Fruit fly (Drosophila melanogaster) whole organism, embryonic: Measurements from ENCODE around the gene CG10628.
A peak's percentile ranks its signal among the peaks of the same experiment; 100 is the strongest.

ENCODE experiments used
- C15 ChIP-seq: fragments of 200-800 bp; sonication (Bioruptor generic); IDR thresholded peaks from 3 replicates; pipeline ENCODE4 v1.3.6; 2022; ENCODE audit warnings: missing biosample characterization, missing genetic modification characterization
- CG11695 ChIP-seq: fragments of 200-800 bp; sonication (Bioruptor generic); IDR thresholded peaks from 3 replicates; pipeline ENCODE4 v1.3.6; 2022; ENCODE audit warnings: missing biosample characterization, missing genetic modification characterization
- CG13424 ChIP-seq: fragments of 200-800 bp; sonication (Bioruptor generic); optimal IDR thresholded peaks from 2 replicates; lab custom pipeline; 2019; ENCODE audit warnings: missing biosample characterization, mild to moderate bottlenecking, missing genetic modification characterization, moderate library complexity
- CG13624 ChIP-seq: fragments of 200-800 bp; sonication (Bioruptor generic); optimal IDR thresholded peaks from 2 replicates; lab custom pipeline; 2016; ENCODE audit warnings: missing biosample characterization, missing genetic modification characterization
- CG14860 ChIP-seq: fragments of 200-800 bp; sonication (Bioruptor generic); IDR thresholded peaks from 3 replicates; pipeline ENCODE4 v1.3.6; 2022; ENCODE audit warnings: missing biosample characterization, missing genetic modification characterization; ENCODE audit not compliant: partially characterized antibody
- CG14965 ChIP-seq: fragments of 200-800 bp; sonication (Bioruptor generic); optimal IDR thresholded peaks from 2 replicates; lab custom pipeline; 2016; ENCODE audit warnings: missing biosample characterization, missing genetic modification characterization, borderline replicate concordance
- CG17186 ChIP-seq: fragments of 200-800 bp; sonication (Bioruptor generic); optimal IDR thresholded peaks from 3 replicates; lab custom pipeline; 2017; ENCODE audit warnings: missing biosample characterization, missing genetic modification reagents, missing genetic modification characterization
- CG1792 ChIP-seq: fragments of 200-800 bp; sonication (Bioruptor generic); optimal IDR thresholded peaks from 2 replicates; lab custom pipeline; 2016; ENCODE audit warnings: missing biosample characterization, missing genetic modification characterization
- CG18262 ChIP-seq: fragments of 200-800 bp; optimal IDR thresholded peaks from 3 replicates; lab custom pipeline; 2019; ENCODE audit warnings: missing biosample characterization, mild to moderate bottlenecking, missing genetic modification characterization, moderate library complexity
- CG30020 ChIP-seq: fragments of 200-800 bp; optimal IDR thresholded peaks from 2 replicates; lab custom pipeline; 2019; ENCODE audit warnings: missing biosample characterization, mild to moderate bottlenecking, missing genetic modification characterization, moderate library complexity
- CG34376 ChIP-seq: fragments of 200-800 bp; sonication (Bioruptor generic); optimal IDR thresholded peaks from 2 replicates; lab custom pipeline; 2018; ENCODE audit warnings: missing biosample characterization, mild to moderate bottlenecking, missing genetic modification characterization
- CG4282 ChIP-seq: fragments of 200-800 bp; sonication (Bioruptor generic); optimal IDR thresholded peaks from 2 replicates; lab custom pipeline; 2016; ENCODE audit warnings: missing biosample characterization, missing genetic modification characterization
- CG4617 ChIP-seq: fragments of 200-800 bp; sonication (Bioruptor generic); optimal IDR thresholded peaks from 3 replicates; lab custom pipeline; 2016; ENCODE audit warnings: missing biosample characterization, missing genetic modification characterization, borderline replicate concordance
- CG4707 ChIP-seq: fragments of 200-800 bp; sonication (Bioruptor generic); optimal IDR thresholded peaks from 2 replicates; lab custom pipeline; 2018; ENCODE audit warnings: missing biosample characterization, mild to moderate bottlenecking, missing genetic modification characterization, moderate library complexity
- CG4730 ChIP-seq: fragments of 200-800 bp; sonication (Bioruptor generic); IDR thresholded peaks from 2 replicates; pipeline ENCODE4 v1.3.6; 2022; ENCODE audit warnings: missing biosample characterization, missing genetic modification characterization
- CG5953 ChIP-seq: fragments of 200-800 bp; sonication (Bioruptor generic); IDR thresholded peaks from 2 replicates; pipeline ENCODE4 v1.3.6; 2022; ENCODE audit warnings: missing biosample characterization, missing genetic modification characterization
- CG6272 ChIP-seq: fragments of 200-800 bp; sonication (Bioruptor generic); IDR thresholded peaks from 2 replicates; pipeline ENCODE4 v1.3.6; 2022; ENCODE audit warnings: missing biosample characterization, missing genetic modification characterization
- CG6791 ChIP-seq: fragments of 200-800 bp; sonication (Bioruptor generic); IDR thresholded peaks from 3 replicates; pipeline ENCODE4 v1.3.6; 2022; ENCODE audit warnings: missing biosample characterization, missing genetic modification characterization; ENCODE audit not compliant: partially characterized antibody
- CG6854 ChIP-seq: fragments of 200-800 bp; sonication (Bioruptor generic); optimal IDR thresholded peaks from 3 replicates; lab custom pipeline; 2017; ENCODE audit warnings: missing biosample characterization, mild to moderate bottlenecking, missing genetic modification characterization
- CkIIα-i1 ChIP-seq: fragments of 200-800 bp; sonication (Bioruptor generic); IDR thresholded peaks from 2 replicates; pipeline ENCODE4 v1.3.6; 2022; ENCODE audit warnings: missing biosample characterization, missing genetic modification characterization
- Dref ChIP-seq: fragments of 200-800 bp; sonication (Bioruptor generic); IDR thresholded peaks from 2 replicates; pipeline ENCODE4 v1.3.6; 2022; ENCODE audit warnings: missing biosample characterization, missing genetic modification characterization
- H15 ChIP-seq: fragments of 200-800 bp; sonication (Bioruptor generic); IDR thresholded peaks from 3 replicates; pipeline ENCODE4 v1.3.6; 2022; ENCODE audit warnings: missing biosample characterization, missing genetic modification characterization
- H2.0 ChIP-seq: fragments of 200-800 bp; sonication (Bioruptor generic); IDR thresholded peaks from 2 replicates; pipeline ENCODE4 v1.3.6; 2022; ENCODE audit warnings: missing biosample characterization, missing genetic modification characterization
- Mad ChIP-seq: fragments of 200-800 bp; sonication (Bioruptor generic); optimal IDR thresholded peaks from 2 replicates; lab custom pipeline; 2016; ENCODE audit warnings: missing biosample characterization, missing genetic modification characterization
- NC2α ChIP-seq: fragments of 200-800 bp; sonication (Bioruptor generic); optimal IDR thresholded peaks from 2 replicates; lab custom pipeline; 2016; ENCODE audit warnings: missing biosample characterization, missing genetic modification characterization
- Nf-YB ChIP-seq: fragments of 200-800 bp; sonication (Bioruptor generic); optimal IDR thresholded peaks from 3 replicates; lab custom pipeline; 2019; ENCODE audit warnings: missing biosample characterization, mild to moderate bottlenecking, missing genetic modification characterization, moderate library complexity
- Oaz ChIP-seq: fragments of 200-800 bp; sonication (Bioruptor generic); IDR thresholded peaks from 2 replicates; pipeline ENCODE4 v1.3.6; 2022; ENCODE audit warnings: missing biosample characterization, missing genetic modification characterization
- Optix ChIP-seq: fragments of 200-800 bp; sonication (Bioruptor generic); IDR thresholded peaks from 3 replicates; pipeline ENCODE4 v1.3.6; 2022; ENCODE audit warnings: missing biosample characterization, missing genetic modification characterization
- Scr ChIP-seq: fragments of 200-800 bp; sonication (Bioruptor generic); IDR thresholded peaks from 2 replicates; pipeline ENCODE4 v1.3.6; 2022; ENCODE audit warnings: missing biosample characterization, missing genetic modification characterization; ENCODE audit not compliant: partially characterized antibody
- Stat92E ChIP-seq, 3 experiments: fragments of >200 bp in 2 of 3; fragments of 200-800 bp in 1 of 3; sonication (Bioruptor generic) in 1 of 3; optimal IDR thresholded peaks; 2 replicates each; lab custom pipeline; 2017 to 2019; ENCODE audit warnings: missing biosample characterization in 3 of 3, missing genetic modification characterization in 3 of 3, mild to moderate bottlenecking in 1 of 3, moderate library complexity in 1 of 3
- Trl ChIP-seq, 3 experiments: fragments of >200 bp in 2 of 3; fragments of 200-800 bp in 1 of 3; sonication (Bioruptor generic) in 1 of 3; optimal IDR thresholded peaks; 2 replicates in 1 of 3; 3 replicates in 2 of 3; lab custom pipeline; 2016 to 2017; ENCODE audit warnings: missing biosample characterization in 1 of 3, missing genetic modification characterization in 1 of 3
- ac ChIP-seq: fragments of 200-800 bp; sonication (Bioruptor generic); optimal IDR thresholded peaks from 3 replicates; lab custom pipeline; 2017; ENCODE audit warnings: missing biosample characterization, mild to moderate bottlenecking, missing genetic modification characterization
- corto ChIP-seq: fragments of 200-800 bp; sonication (Bioruptor generic); optimal IDR thresholded peaks from 2 replicates; lab custom pipeline; 2016; ENCODE audit warnings: missing biosample characterization, mild to moderate bottlenecking, missing genetic modification characterization, moderate library complexity
- crol ChIP-seq: fragments of 200-800 bp; sonication (Bioruptor generic); IDR thresholded peaks from 2 replicates; pipeline ENCODE4 v1.3.6; 2022; ENCODE audit warnings: missing biosample characterization, missing genetic modification characterization
- ftz-f1 ChIP-seq: fragments of 200-800 bp; sonication (Bioruptor generic); optimal IDR thresholded peaks from 2 replicates; lab custom pipeline; 2016; ENCODE audit warnings: missing biosample characterization, missing genetic modification characterization
- inv ChIP-seq: fragments of 200-800 bp; sonication (Bioruptor generic); IDR thresholded peaks from 2 replicates; pipeline ENCODE4 v1.3.6; 2022; ENCODE audit warnings: missing biosample characterization, missing genetic modification characterization; ENCODE audit not compliant: partially characterized antibody
- knrl ChIP-seq: fragments of 200-800 bp; sonication (Bioruptor generic); IDR thresholded peaks from 3 replicates; pipeline ENCODE4 v1.3.6; 2022; ENCODE audit warnings: missing biosample characterization, missing genetic modification characterization; ENCODE audit not compliant: partially characterized antibody
- lola ChIP-seq, 3 experiments: fragments of >200 bp in 2 of 3; fragments of 200-800 bp in 1 of 3; sonication (Bioruptor generic) in 1 of 3; optimal IDR thresholded peaks; 2 replicates each; lab custom pipeline; 2017 to 2019; ENCODE audit warnings: missing biosample characterization in 3 of 3, missing genetic modification characterization in 3 of 3, mild to moderate bottlenecking in 1 of 3, moderate library complexity in 1 of 3
- odd ChIP-seq: fragments of 200-800 bp; sonication (Bioruptor generic); optimal IDR thresholded peaks from 2 replicates; lab custom pipeline; 2017; ENCODE audit warnings: missing biosample characterization, mild to moderate bottlenecking, missing genetic modification characterization
- pfk ChIP-seq: fragments of 200-800 bp; sonication (Bioruptor generic); optimal IDR thresholded peaks from 2 replicates; lab custom pipeline; 2018; ENCODE audit warnings: missing biosample characterization, mild to moderate bottlenecking, missing genetic modification characterization, moderate library complexity
- sd ChIP-seq: fragments of 200-800 bp; sonication (Bioruptor generic); optimal IDR thresholded peaks from 3 replicates; lab custom pipeline; 2018; ENCODE audit warnings: missing biosample characterization, mild to moderate bottlenecking, missing genetic modification characterization, moderate library complexity
- sim ChIP-seq: fragments of 200-800 bp; sonication (Bioruptor generic); IDR thresholded peaks from 2 replicates; pipeline ENCODE4 v1.3.6; 2022; ENCODE audit warnings: missing biosample characterization, missing genetic modification characterization
- sisA ChIP-seq: fragments of 200-800 bp; sonication (Bioruptor generic); IDR thresholded peaks from 2 replicates; pipeline ENCODE4 v1.3.6; 2022; ENCODE audit warnings: missing biosample characterization, missing genetic modification characterization
- slp2 ChIP-seq: fragments of 200-800 bp; sonication (Bioruptor generic); optimal IDR thresholded peaks from 2 replicates; lab custom pipeline; 2016; ENCODE audit warnings: missing biosample characterization, missing genetic modification characterization
- sna ChIP-seq: fragments of 200-800 bp; sonication (Bioruptor generic); IDR thresholded peaks from 2 replicates; pipeline ENCODE4 v1.3.6; 2022; ENCODE audit warnings: missing biosample characterization, missing genetic modification characterization; ENCODE audit not compliant: partially characterized antibody
- so ChIP-seq: fragments of 200-800 bp; sonication (Bioruptor generic); IDR thresholded peaks from 3 replicates; pipeline ENCODE4 v1.3.6; 2022; ENCODE audit warnings: missing biosample characterization, missing genetic modification characterization
- sr ChIP-seq: fragments of 200-800 bp; sonication (Bioruptor generic); IDR thresholded peaks from 3 replicates; pipeline ENCODE4 v1.3.6; 2022; ENCODE audit warnings: missing biosample characterization, missing genetic modification characterization
- unpg ChIP-seq: fragments of 200-800 bp; sonication (Bioruptor generic); optimal IDR thresholded peaks from 3 replicates; lab custom pipeline; 2018; ENCODE audit warnings: missing biosample characterization, mild to moderate bottlenecking, missing genetic modification characterization, moderate library complexity
- usp ChIP-seq: fragments of >200 bp; optimal IDR thresholded peaks from 2 replicates; lab custom pipeline; 2017; ENCODE audit warnings: missing biosample characterization, missing genetic modification characterization
- vvl ChIP-seq: fragments of 200-800 bp; sonication (Bioruptor generic); IDR thresholded peaks from 2 replicates; pipeline ENCODE4 v1.3.6; 2022; ENCODE audit warnings: missing biosample characterization, missing genetic modification characterization

Gene CG10628

DNA sequence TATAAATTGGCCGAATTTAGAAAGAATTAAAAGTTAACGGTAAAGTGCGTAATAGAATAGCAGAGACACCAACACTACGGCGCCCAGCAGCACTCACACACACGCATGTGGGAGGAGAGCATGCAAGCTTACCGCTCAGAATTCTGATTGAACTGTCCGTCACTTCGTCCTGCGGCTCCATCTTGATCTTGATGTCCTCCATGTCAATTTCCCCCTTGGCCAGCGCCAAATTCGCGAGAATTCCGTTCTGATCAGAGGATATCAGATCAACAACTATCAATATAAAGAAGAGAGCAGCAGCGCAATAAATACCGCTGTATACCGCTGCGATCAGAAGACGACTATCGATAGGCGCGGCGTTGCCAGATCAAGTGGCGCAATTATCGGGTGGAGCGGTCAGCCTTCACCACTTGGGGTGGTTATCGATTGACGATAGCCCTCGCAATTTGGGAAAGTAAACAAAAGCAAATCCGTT lies 22.7 kb downstream of the CG10628 start, which contains the start of the genes CG10462 and Nf-YB (continued):
- TF ChIP-seq NC2α (GFP tag; lab: Kevin White, UChicago) (no peak), CG14860 (GFP tag; lab: Robert Waterston, UW) (peak; percentile 95), Stat92E (GFP tag; optimal IDR thresholded peaks at IDR 0.05; lab: Kevin White, UChicago) (no peak), H2.0 (no peak), Dref (peak; percentile 99), CG4707 (no peak), CG34376 (no peak), CG14965 (no peak), CG18262 (tag; lab: Kevin White, UChicago) (no peak), CG4282 (GFP tag; lab: Kevin White, UChicago) (no peak), CG1792 (GFP tag; lab: Kevin White, UChicago) (no peak), knrl (peak; percentile 85), crol (GFP tag; lab: Robert Waterston, UW) (no peak), CG11695 (GFP tag; lab: Robert Waterston, UW) (no peak), CG13624 (peak; percentile 16), CkIIα-i1 (GFP tag; lab: Robert Waterston, UW) (no peak), CG6854 (GFP tag; lab: Kevin White, UChicago) (no peak), Mad (GFP tag; lab: Kevin White, UChicago) (no peak), Optix (GFP tag; lab: Robert Waterston, UW) (no peak), Trl (optimal IDR thresholded peaks at IDR 0.05; lab: Kevin White, UChicago) (peak; percentile 27 to 50), Trl (GFP tag; optimal IDR thresholded peaks at IDR 0.05; lab: Kevin White, UChicago) (no peak), unpg (no peak), sr (GFP tag; lab: Robert Waterston, UW) (no peak), Nf-YB (no peak), lola (GFP tag; optimal IDR thresholded peaks at IDR 0.05; lab: Kevin White, UChicago) (no peak), usp (GFP tag; lab: Kevin White, UChicago) (no peak), Scr (GFP tag; lab: Robert Waterston, UW) (peak; percentile 86), inv (GFP tag; lab: Robert Waterston, UW) (peak; percentile 76), vvl (GFP tag; lab: Robert Waterston, UW) (no peak), C15 (GFP tag; lab: Robert Waterston, UW) (no peak), CG30020 (tag; lab: Kevin White, UChicago) (peak; percentile 20), Oaz (GFP tag; lab: Robert Waterston, UW) (no peak), so (GFP tag; lab: Robert Waterston, UW) (no peak), CG5953 (no peak), CG17186 (GFP tag; lab: Kevin White, UChicago) (peak; percentile 88), ac (GFP tag; lab: Kevin White, UChicago) (no peak), slp2 (GFP tag; lab: Kevin White, UChicago) (no peak), CG13424 (no peak), CG6272 (GFP tag; lab: Robert Waterston, UW) (no peak), CG6791 (GFP tag; lab: Robert Waterston, UW) (peak; percentile 98), CG4617 (GFP tag; lab: Kevin White, UChicago) (peak; percentile 54), pfk (GFP tag; lab: Kevin White, UChicago) (no peak), CG4730 (GFP tag; lab: Robert Waterston, UW) (no peak), sim (GFP tag; lab: Robert Waterston, UW) (no peak), ftz-f1 (GFP tag; lab: Kevin White, UChicago) (peak; percentile 91), H15 (GFP tag; lab: Robert Waterston, UW) (no peak), corto (GFP tag; lab: Kevin White, UChicago) (no peak), sd (tag; lab: Kevin White, UChicago) (no peak), odd (GFP tag; lab: Kevin White, UChicago) (no peak), sisA (GFP tag; lab: Robert Waterston, UW) (no peak), sna (GFP tag; lab: Robert Waterston, UW) (peak; percentile 73)
